Fruit fly (Drosophila melanogaster): Measurements from ENCODE around the gene CG18249.

The CG18249 gene

DNA sequence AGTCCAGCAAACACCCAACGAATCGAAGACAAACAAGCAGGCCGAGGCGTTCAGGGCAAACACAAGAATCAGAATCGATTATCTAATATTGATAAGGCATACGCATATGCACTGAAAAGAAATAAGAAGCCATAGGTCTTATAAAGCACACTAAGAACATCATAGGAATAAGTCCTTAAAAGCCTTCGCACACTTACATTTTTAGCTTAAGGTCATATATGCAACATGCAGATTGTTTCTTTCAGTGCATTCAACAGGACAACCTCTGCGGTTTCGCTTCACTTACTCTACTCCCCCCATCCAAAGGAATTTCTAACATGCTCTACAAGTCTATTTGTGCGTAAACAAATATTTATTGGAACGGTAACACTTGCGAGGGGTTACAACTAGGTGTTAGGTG lies 7.4 kb upstream of the CG18249 start (continued):
- no peak for TF ChIP-seq CG4282 (GFP tag; optimal IDR thresholded peaks at IDR 0.05)
- TF ChIP-seq CG10147 (GFP tag; optimal IDR thresholded peaks at IDR 0.05) = no peak
- peak; percentile 55 for TF ChIP-seq CG11504 (tag; optimal IDR thresholded peaks at IDR 0.05)
- peak; percentile 28; the same call in 2 of the 4 replicates for TF ChIP-seq Gug (GFP tag; IDR thresholded peaks at IDR 0.05)
- peak in 1 of 3 experiments; percentile 77 for TF ChIP-seq lola (GFP tag; optimal IDR thresholded peaks at IDR 0.05)
- peak; percentile 77 for TF ChIP-seq CG2712 (tag; optimal IDR thresholded peaks at IDR 0.05)
- TF ChIP-seq Awh (GFP tag; IDR thresholded peaks at IDR 0.05) = no peak
- TF ChIP-seq maf-S (GFP tag; optimal IDR thresholded peaks at IDR 0.05) = no peak
- TF ChIP-seq grau (tag; optimal IDR thresholded peaks at IDR 0.05) = peak; percentile 33
- TF ChIP-seq dimm (GFP tag; IDR thresholded peaks at IDR 0.05) = peak; percentile 36; the same call in 1 of the 2 replicates
- no peak for TF ChIP-seq CG17568 (GFP tag; optimal IDR thresholded peaks at IDR 0.05)
- TF ChIP-seq trh (GFP tag; optimal IDR thresholded peaks at IDR 0.05) = no peak
- TF ChIP-seq CG8290 (GFP tag; optimal IDR thresholded peaks at IDR 0.05) = no peak
- no peak for TF ChIP-seq CG8290 (tag; optimal IDR thresholded peaks at IDR 0.05)
- no peak for TF ChIP-seq tap (tag; optimal IDR thresholded peaks at IDR 0.05)
- TF ChIP-seq CG33213 (GFP tag; optimal IDR thresholded peaks at IDR 0.05) = peak; percentile 18
- TF ChIP-seq CG14050 (GFP tag; IDR thresholded peaks at IDR 0.05) = no peak
- TF ChIP-seq CG10959 (GFP tag; IDR thresholded peaks at IDR 0.05) = peak; percentile 58
- peak; percentile 24; the same call in 1 of the 2 replicates for TF ChIP-seq ttk (GFP tag; IDR thresholded peaks at IDR 0.05)
- TF ChIP-seq MESR4 (GFP tag; optimal IDR thresholded peaks at IDR 0.05) = no peak
- peak; percentile 91 for TF ChIP-seq Med (GFP tag)
- TF ChIP-seq CG10431 (GFP tag; optimal IDR thresholded peaks at IDR 0.05) = no peak
- peak; percentile 49 for TF ChIP-seq CG1529 (GFP tag; optimal IDR thresholded peaks at IDR 0.05)
- TF ChIP-seq btn (GFP tag; optimal IDR thresholded peaks at IDR 0.05) = peak; percentile 57
- no peak; the same call in 1 of the 2 replicates for TF ChIP-seq GATAe (GFP tag; conservative IDR thresholded peaks at IDR 0.05)
- TF ChIP-seq Six4 (GFP tag; optimal IDR thresholded peaks at IDR 0.05) = no peak
- TF ChIP-seq CG8944 (GFP tag; optimal IDR thresholded peaks at IDR 0.05) = peak; percentile 67
- TF ChIP-seq CG1233 (GFP tag; optimal IDR thresholded peaks at IDR 0.05) = peak; percentile 30
- peak; percentile 42; the same call in 1 of the 2 replicates for TF ChIP-seq sob (GFP tag; IDR thresholded peaks at IDR 0.05)
- TF ChIP-seq HLH4C (GFP tag; IDR thresholded peaks at IDR 0.05; ENCODE audit: partially characterized antibody) = no peak
- TF ChIP-seq Fer3 (tag; optimal IDR thresholded peaks at IDR 0.05) = peak; percentile 0
- TF ChIP-seq nau (GFP tag; optimal IDR thresholded peaks at IDR 0.05) = no peak
- no peak for TF ChIP-seq mld (GFP tag; IDR thresholded peaks at IDR 0.05; ENCODE audit: partially characterized antibody)
- TF ChIP-seq Eip74EF (GFP tag; optimal IDR thresholded peaks at IDR 0.05) = no peak
- TF ChIP-seq Neu2 (GFP tag; optimal IDR thresholded peaks at IDR 0.05; ENCODE audit: borderline replicate concordance) = no peak
- no peak for TF ChIP-seq pita (GFP tag; optimal IDR thresholded peaks at IDR 0.05)
- no peak for TF ChIP-seq usp (GFP tag; optimal IDR thresholded peaks at IDR 0.05)
- no peak for TF ChIP-seq CG4328 (GFP tag; optimal IDR thresholded peaks at IDR 0.05)
- no peak for TF ChIP-seq CG31388 (GFP tag; optimal IDR thresholded peaks at IDR 0.05)
- TF ChIP-seq Sry-β (GFP tag; optimal IDR thresholded peaks at IDR 0.05) = peak; percentile 8
- peak; percentile 70 for TF ChIP-seq phol (tag; optimal IDR thresholded peaks at IDR 0.05)
- TF ChIP-seq gsb-n (tag; optimal IDR thresholded peaks at IDR 0.05) = peak; percentile 74
- no peak for TF ChIP-seq CG6175 (GFP tag; IDR thresholded peaks at IDR 0.05)
- TF ChIP-seq Sox100B (GFP tag; optimal IDR thresholded peaks at IDR 0.05) = peak; percentile 14
- TF ChIP-seq br (optimal IDR thresholded peaks at IDR 0.05) = no peak
- no peak for TF ChIP-seq CTCF (GFP tag; optimal IDR thresholded peaks at IDR 0.05)
- no peak for TF ChIP-seq repo (GFP tag; optimal IDR thresholded peaks at IDR 0.05)
- TF ChIP-seq B-H2 (GFP tag; optimal IDR thresholded peaks at IDR 0.05) = no peak
- no peak for TF ChIP-seq CG9876 (GFP tag; optimal IDR thresholded peaks at IDR 0.05)
- TF ChIP-seq Bteb2 (GFP tag; optimal IDR thresholded peaks at IDR 0.05) = no peak
- no peak for TF ChIP-seq YL-1 (GFP tag; optimal IDR thresholded peaks at IDR 0.05)
- TF ChIP-seq amos (GFP tag; IDR thresholded peaks at IDR 0.05; ENCODE audit: partially characterized antibody) = no peak
